Worm (Caenorhabditis elegans) whole organism, L2 larva: ENCODE results near the gene cdc-48.2.

Experiments
- gmeb-1 ChIP-seq: fragments of 150-350 bp; optimal IDR thresholded peaks from 2 replicates; lab custom pipeline; 2014; ENCODE audit warnings: missing biosample characterization, missing genetic modification characterization
- unc-62 ChIP-seq: fragments of 150-350 bp; optimal IDR thresholded peaks from 2 replicates; lab custom pipeline; 2014; ENCODE audit warnings: missing biosample characterization, missing genetic modification reagents, missing genetic modification characterization

- TF ChIP-seq gmeb-1 (tag; lab: Kevin White, UChicago) (peak; percentile 60), unc-62 (GFP tag; lab: Kevin White, UChicago) (no peak)
These were observed 31.2 kb upstream of the cdc-48.2 start, which contains the start of the genes chst-1 and C41C4.9 for ce11 chrII:8106921-8107695.
